Fruit fly (Drosophila melanogaster) whole organism, embryonic: Measurements from ENCODE around the gene Spps.

Experiments
- Bgb ChIP-seq: fragments of 200-800 bp; sonication (Bioruptor generic); IDR thresholded peaks from 2 replicates; pipeline ENCODE4 v1.3.6; 2022; ENCODE audit warnings: missing biosample characterization, missing genetic modification characterization; ENCODE audit not compliant: partially characterized antibody
- Blimp-1 ChIP-seq: fragments of 200-800 bp; sonication (Bioruptor generic); optimal IDR thresholded peaks from 3 replicates; lab custom pipeline; 2018; ENCODE audit warnings: missing biosample characterization, missing genetic modification characterization, mild to moderate bottlenecking, moderate library complexity, missing genetic modification reagents
- CG10274 ChIP-seq: fragments of 200-800 bp; sonication (Bioruptor generic); optimal IDR thresholded peaks from 3 replicates; lab custom pipeline; 2017; ENCODE audit warnings: missing biosample characterization, mild to moderate bottlenecking, missing genetic modification characterization
- CG12299 ChIP-seq: fragments of 200-800 bp; sonication (Bioruptor generic); optimal IDR thresholded peaks from 2 replicates; lab custom pipeline; 2018; ENCODE audit warnings: missing biosample characterization, mild to moderate bottlenecking, missing genetic modification characterization
- CG13894 ChIP-seq: fragments of 200-800 bp; sonication (Bioruptor generic); optimal IDR thresholded peaks from 3 replicates; lab custom pipeline; 2018; ENCODE audit warnings: missing biosample characterization, mild to moderate bottlenecking, missing genetic modification characterization, moderate library complexity
- CG14965 ChIP-seq: fragments of 200-800 bp; sonication (Bioruptor generic); optimal IDR thresholded peaks from 2 replicates; lab custom pipeline; 2016; ENCODE audit warnings: missing biosample characterization, missing genetic modification characterization, borderline replicate concordance
- CG15601 ChIP-seq: fragments of 200-800 bp; sonication (Bioruptor generic); optimal IDR thresholded peaks from 3 replicates; lab custom pipeline; 2019; ENCODE audit warnings: missing biosample characterization, mild to moderate bottlenecking, missing genetic modification characterization, moderate library complexity
- CG17186 ChIP-seq: fragments of 200-800 bp; sonication (Bioruptor generic); optimal IDR thresholded peaks from 3 replicates; lab custom pipeline; 2017; ENCODE audit warnings: missing biosample characterization, missing genetic modification reagents, missing genetic modification characterization
- CG17361 ChIP-seq: fragments of 200-800 bp; sonication (Bioruptor generic); IDR thresholded peaks from 3 replicates; pipeline ENCODE4 v1.3.6; 2022; ENCODE audit warnings: missing biosample characterization, missing genetic modification characterization
- CG17912 ChIP-seq: fragments of 200-800 bp; sonication (Bioruptor generic); optimal IDR thresholded peaks from 2 replicates; lab custom pipeline; 2018; ENCODE audit warnings: missing biosample characterization, mild to moderate bottlenecking, missing genetic modification characterization
- CG18599 ChIP-seq: fragments of 200-800 bp; sonication (Bioruptor generic); optimal IDR thresholded peaks from 3 replicates; lab custom pipeline; 2017; ENCODE audit warnings: missing biosample characterization, missing genetic modification characterization, mild to moderate bottlenecking, moderate library complexity, missing genetic modification reagents
- CG31388 ChIP-seq: fragments of 200-800 bp; sonication (Bioruptor generic); optimal IDR thresholded peaks from 2 replicates; lab custom pipeline; 2016; ENCODE audit warnings: missing biosample characterization, missing genetic modification characterization
- CG3163 ChIP-seq: fragments of 200-800 bp; sonication (Bioruptor generic); optimal IDR thresholded peaks from 3 replicates; lab custom pipeline; 2016; ENCODE audit warnings: missing biosample characterization, missing genetic modification characterization
- CG3726 ChIP-seq: fragments of 200-800 bp; sonication (Bioruptor generic); IDR thresholded peaks from 3 replicates; pipeline ENCODE4, ENCODE4 v1.3.6; 2022; ENCODE audit warnings: missing biosample characterization, missing genetic modification characterization
- CG4617 ChIP-seq: fragments of 200-800 bp; sonication (Bioruptor generic); optimal IDR thresholded peaks from 3 replicates; lab custom pipeline; 2016; ENCODE audit warnings: missing biosample characterization, missing genetic modification characterization, borderline replicate concordance
- CG8089 ChIP-seq: fragments of 200-800 bp; sonication (Bioruptor generic); optimal IDR thresholded peaks from 3 replicates; lab custom pipeline; 2016; ENCODE audit warnings: missing biosample characterization, missing genetic modification characterization
- CG8290 ChIP-seq, 3 experiments: fragments of 200-800 bp; sonication (Bioruptor generic); optimal IDR thresholded peaks; 2 replicates each; lab custom pipeline; 2016 to 2019; ENCODE audit warnings: missing biosample characterization in 3 of 3, missing genetic modification characterization in 3 of 3, mild to moderate bottlenecking in 2 of 3, moderate library complexity in 1 of 3
- CG9727 ChIP-seq: fragments of 200-800 bp; sonication (Bioruptor generic); optimal IDR thresholded peaks from 3 replicates; lab custom pipeline; 2017; ENCODE audit warnings: missing biosample characterization, mild to moderate bottlenecking, missing genetic modification characterization
- CG9817 ChIP-seq: fragments of 200-800 bp; sonication (Bioruptor generic); optimal IDR thresholded peaks from 2 replicates; lab custom pipeline; 2018; ENCODE audit warnings: missing biosample characterization, mild to moderate bottlenecking, missing genetic modification characterization, moderate library complexity
- CG9876 ChIP-seq: fragments of 200-800 bp; sonication (Bioruptor generic); optimal IDR thresholded peaks from 2 replicates; lab custom pipeline; 2016; ENCODE audit warnings: missing biosample characterization, missing genetic modification characterization
- Dfd ChIP-seq, 2 experiments: fragments of >200 bp; optimal IDR thresholded peaks; 2 replicates each; lab custom pipeline; 2017; ENCODE audit warnings: missing biosample characterization in 2 of 2, missing genetic modification characterization in 2 of 2
- Doc2 ChIP-seq: fragments of 200-800 bp; sonication (Bioruptor generic); IDR thresholded peaks from 2 replicates; pipeline ENCODE4 v1.3.6; 2022; ENCODE audit warnings: missing biosample characterization, missing genetic modification characterization
- E2f1 ChIP-seq: fragments of 200-800 bp; sonication (Bioruptor generic); IDR thresholded peaks from 2 replicates; pipeline ENCODE4 v1.3.6; 2022; ENCODE audit warnings: missing biosample characterization, missing genetic modification characterization
- HLH54F ChIP-seq: fragments of 200-800 bp; sonication (Bioruptor generic); optimal IDR thresholded peaks from 3 replicates; lab custom pipeline; 2016; ENCODE audit warnings: missing biosample characterization, missing genetic modification characterization
- Hr51 ChIP-seq, 2 experiments: fragments of 200-800 bp; sonication (Bioruptor generic); optimal IDR thresholded peaks; 2 replicates in 1 of 2; 3 replicates in 1 of 2; lab custom pipeline; 2016 to 2018; ENCODE audit warnings: missing biosample characterization in 2 of 2, missing genetic modification characterization in 2 of 2, mild to moderate bottlenecking in 1 of 2, moderate library complexity in 1 of 2
- Hr78 ChIP-seq, 2 experiments: fragments of 200-800 bp in 1 of 2; fragments of >200 bp in 1 of 2; sonication (Bioruptor generic) in 1 of 2; optimal IDR thresholded peaks; 2 replicates each; lab custom pipeline; 2017 to 2019; ENCODE audit warnings: missing biosample characterization in 2 of 2, missing genetic modification characterization in 2 of 2, mild to moderate bottlenecking in 1 of 2, moderate library complexity in 1 of 2
- Lhr ChIP-seq: fragments of 200-800 bp; sonication (Bioruptor generic); optimal IDR thresholded peaks from 3 replicates; lab custom pipeline; 2017; ENCODE audit warnings: mild to moderate bottlenecking, missing biosample characterization, missing genetic modification reagents, missing genetic modification characterization
- MESR4 ChIP-seq: fragments of 200-800 bp; sonication (Bioruptor generic); optimal IDR thresholded peaks from 2 replicates; lab custom pipeline; 2018; ENCODE audit warnings: missing biosample characterization, mild to moderate bottlenecking, missing genetic modification characterization, moderate library complexity
- Meics ChIP-seq: fragments of 200-800 bp; sonication (Bioruptor generic); optimal IDR thresholded peaks from 2 replicates; lab custom pipeline; 2017; ENCODE audit warnings: missing biosample characterization, mild to moderate bottlenecking, missing genetic modification characterization
- Sox100B ChIP-seq: fragments of 200-800 bp; sonication (Bioruptor generic); optimal IDR thresholded peaks from 3 replicates; lab custom pipeline; 2018; ENCODE audit warnings: missing biosample characterization, mild to moderate bottlenecking, missing genetic modification characterization
- ab ChIP-seq: fragments of 200-800 bp; sonication (Bioruptor generic); optimal IDR thresholded peaks from 2 replicates; lab custom pipeline; 2016; ENCODE audit warnings: missing biosample characterization, missing genetic modification characterization
- ase ChIP-seq: fragments of 200-800 bp; sonication (Bioruptor generic); IDR thresholded peaks from 3 replicates; pipeline ENCODE4 v1.3.6; 2022; ENCODE audit warnings: missing biosample characterization, missing genetic modification characterization
- bab2 ChIP-seq: fragments of 200-800 bp; sonication (Bioruptor generic); optimal IDR thresholded peaks from 2 replicates; lab custom pipeline; 2016; ENCODE audit warnings: missing biosample characterization, missing genetic modification characterization
- corto ChIP-seq: fragments of 200-800 bp; sonication (Bioruptor generic); optimal IDR thresholded peaks from 2 replicates; lab custom pipeline; 2016; ENCODE audit warnings: missing biosample characterization, mild to moderate bottlenecking, missing genetic modification characterization, moderate library complexity
- crol ChIP-seq: fragments of 200-800 bp; sonication (Bioruptor generic); IDR thresholded peaks from 2 replicates; pipeline ENCODE4 v1.3.6; 2022; ENCODE audit warnings: missing biosample characterization, missing genetic modification characterization
- dimm ChIP-seq: fragments of 200-800 bp; sonication (Bioruptor generic); IDR thresholded peaks from 2 replicates; pipeline ENCODE4 v1.3.6; 2022; ENCODE audit warnings: missing biosample characterization, missing genetic modification characterization
- fd64A ChIP-seq: fragments of 200-800 bp; sonication (Bioruptor generic); optimal IDR thresholded peaks from 3 replicates; lab custom pipeline; 2018; ENCODE audit warnings: missing biosample characterization, mild to moderate bottlenecking, missing genetic modification characterization
- fru ChIP-seq: fragments of >200 bp; optimal IDR thresholded peaks from 2 replicates; lab custom pipeline; 2017
- gro ChIP-seq: fragments of 200-800 bp; sonication (Bioruptor generic); optimal IDR thresholded peaks from 2 replicates; lab custom pipeline; 2016; ENCODE audit warnings: missing biosample characterization, missing genetic modification characterization
- ham ChIP-seq: fragments of 200-800 bp; sonication (Bioruptor generic); IDR thresholded peaks from 2 replicates; pipeline ENCODE4 v1.3.6; 2022; ENCODE audit warnings: missing biosample characterization, missing genetic modification characterization
- lola ChIP-seq, 3 experiments: fragments of >200 bp in 2 of 3; fragments of 200-800 bp in 1 of 3; sonication (Bioruptor generic) in 1 of 3; optimal IDR thresholded peaks; 2 replicates each; lab custom pipeline; 2017 to 2019; ENCODE audit warnings: missing biosample characterization in 3 of 3, missing genetic modification characterization in 3 of 3, mild to moderate bottlenecking in 1 of 3, moderate library complexity in 1 of 3
- nom ChIP-seq: fragments of 200-800 bp; sonication (Bioruptor generic); optimal IDR thresholded peaks from 2 replicates; lab custom pipeline; 2017; ENCODE audit warnings: missing biosample characterization, missing genetic modification characterization, mild to moderate bottlenecking, moderate library complexity, missing genetic modification reagents
- pum ChIP-seq: fragments of 200-800 bp; sonication (Bioruptor generic); optimal IDR thresholded peaks from 2 replicates; lab custom pipeline; 2016; ENCODE audit warnings: missing biosample characterization, missing genetic modification characterization
- sc ChIP-seq, 3 experiments: fragments of >200 bp in 2 of 3; fragments of 200-800 bp in 1 of 3; sonication (Bioruptor generic) in 1 of 3; optimal IDR thresholded peaks; 2 replicates in 2 of 3; 3 replicates in 1 of 3; lab custom pipeline; 2017; ENCODE audit warnings: mild to moderate bottlenecking in 1 of 3, missing biosample characterization in 1 of 3, missing genetic modification characterization in 1 of 3, missing genetic modification reagents in 1 of 3
- sim ChIP-seq: fragments of 200-800 bp; sonication (Bioruptor generic); IDR thresholded peaks from 2 replicates; pipeline ENCODE4 v1.3.6; 2022; ENCODE audit warnings: missing biosample characterization, missing genetic modification characterization
- slp2 ChIP-seq: fragments of 200-800 bp; sonication (Bioruptor generic); optimal IDR thresholded peaks from 2 replicates; lab custom pipeline; 2016; ENCODE audit warnings: missing biosample characterization, missing genetic modification characterization
- sna ChIP-seq: fragments of 200-800 bp; sonication (Bioruptor generic); IDR thresholded peaks from 2 replicates; pipeline ENCODE4 v1.3.6; 2022; ENCODE audit warnings: missing biosample characterization, missing genetic modification characterization; ENCODE audit not compliant: partially characterized antibody
- so ChIP-seq: fragments of 200-800 bp; sonication (Bioruptor generic); IDR thresholded peaks from 3 replicates; pipeline ENCODE4 v1.3.6; 2022; ENCODE audit warnings: missing biosample characterization, missing genetic modification characterization

The Spps gene

DNA sequence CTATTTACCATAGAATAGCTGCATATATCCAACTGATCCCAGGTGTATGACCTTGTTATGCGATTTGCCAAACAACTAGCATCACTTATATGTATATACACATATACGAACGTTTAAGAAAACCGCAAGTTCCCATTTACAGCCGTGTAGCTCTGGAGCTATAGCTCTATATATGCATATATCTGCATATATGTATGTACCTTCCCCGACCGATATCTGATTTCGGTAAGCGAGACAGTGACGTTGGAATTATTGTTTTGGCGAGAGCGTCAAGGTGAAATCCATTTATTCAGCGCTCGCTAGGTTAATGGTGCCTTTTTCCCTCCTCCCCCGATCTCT is 33.3 kb upstream of the Spps start (continued):
- TF ChIP-seq Sox100B (GFP tag; lab: Kevin White, UChicago) (no peak), Lhr (GFP tag; lab: Kevin White, UChicago) (peak; percentile 64), Hr78 (GFP tag; optimal IDR thresholded peaks at IDR 0.05; lab: Kevin White, UChicago) (peak in 1 of 2 experiments; percentile 6), dimm (GFP tag; lab: Robert Waterston, UW) (no peak), pum (GFP tag; lab: Kevin White, UChicago) (no peak), lola (GFP tag; optimal IDR thresholded peaks at IDR 0.05; lab: Kevin White, UChicago) (peak in 1 of 3 experiments; percentile 16), ase (GFP tag; lab: Robert Waterston, UW) (no peak), fru (no peak), crol (GFP tag; lab: Robert Waterston, UW) (peak; percentile 47; the same call in 1 of the 2 replicates), Blimp-1 (GFP tag; lab: Kevin White, UChicago) (no peak), so (GFP tag; lab: Robert Waterston, UW) (peak; percentile 1; the same call in 1 of the 3 replicates), corto (no peak), Hr51 (GFP tag; optimal IDR thresholded peaks at IDR 0.05; lab: Kevin White, UChicago) (no peak), fd64A (GFP tag; lab: Kevin White, UChicago) (no peak), sna (no peak), MESR4 (GFP tag; lab: Kevin White, UChicago) (peak; percentile 32), Bgb (GFP tag; lab: Robert Waterston, UW) (no peak), CG8290 (GFP tag; optimal IDR thresholded peaks at IDR 0.05; lab: Kevin White, UChicago) (peak; percentile 67), CG8290 (tag; optimal IDR thresholded peaks at IDR 0.05; lab: Kevin White, UChicago) (no peak), E2f1 (GFP tag; lab: Robert Waterston, UW) (no peak), CG17361 (GFP tag; lab: Robert Waterston, UW) (peak; percentile 56; the same call in 1 of the 3 replicates), CG18599 (GFP tag; lab: Kevin White, UChicago) (no peak), CG17912 (GFP tag; lab: Kevin White, UChicago) (no peak), CG15601 (tag; lab: Kevin White, UChicago) (no peak), Dfd (GFP tag; optimal IDR thresholded peaks at IDR 0.05; lab: Kevin White, UChicago) (no peak), CG9727 (GFP tag; lab: Kevin White, UChicago) (peak; percentile 54), CG14965 (GFP tag; lab: Kevin White, UChicago) (peak; percentile 30), CG9817 (no peak), CG3726 (peak; percentile 1; the same call in 1 of the 3 replicates), CG17186 (GFP tag; lab: Kevin White, UChicago) (no peak), gro (no peak), CG4617 (GFP tag; lab: Kevin White, UChicago) (no peak), CG3163 (GFP tag; lab: Kevin White, UChicago) (peak; percentile 66), ab (GFP tag; lab: Kevin White, UChicago) (no peak)
- TF ChIP-seq, all 482 proteins: peak for 22

DNA sequence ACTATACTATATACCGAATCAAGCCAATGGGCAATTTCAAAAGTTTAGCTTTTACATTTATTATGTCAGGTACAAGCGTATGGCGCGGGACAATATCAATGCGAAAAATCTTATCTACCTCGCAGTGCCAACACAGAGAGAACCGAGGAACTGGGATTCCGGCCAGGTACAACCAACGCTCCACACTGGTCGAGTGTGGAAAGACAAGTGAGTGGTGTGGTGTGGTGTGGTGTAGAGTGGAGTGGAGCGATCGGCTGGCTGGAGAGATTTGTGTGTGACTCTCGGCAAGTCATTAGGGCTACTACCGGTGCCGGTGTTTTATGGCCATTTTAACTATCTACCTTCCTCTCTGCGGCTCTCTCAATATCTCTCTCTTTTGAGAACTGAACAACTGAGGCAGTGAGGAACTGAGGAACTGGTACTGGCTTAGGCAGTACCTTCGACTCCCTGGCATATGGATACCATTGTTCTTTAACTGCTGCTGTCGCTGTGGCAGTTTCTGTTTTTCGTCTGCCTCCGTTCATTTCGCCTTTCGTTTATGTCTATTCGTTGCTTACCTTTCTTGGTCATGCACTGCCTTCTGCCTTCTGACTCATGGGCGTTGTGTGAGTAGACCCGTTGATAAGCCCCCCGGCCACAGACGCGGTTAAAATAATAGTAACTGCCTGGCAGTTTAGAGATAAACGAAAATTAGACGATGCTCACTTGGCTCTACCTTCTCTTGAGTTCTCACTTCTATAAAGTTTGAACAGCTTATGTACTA is 32.7 kb upstream of the Spps start:
- peak; percentile 69 for TF ChIP-seq CG31388 (GFP tag; lab: Kevin White, UChicago)
- TF ChIP-seq CG9876 (GFP tag; lab: Kevin White, UChicago): peak; percentile 85
- TF ChIP-seq CG10274 (GFP tag; lab: Kevin White, UChicago): peak; percentile 83
- peak; percentile 83 for TF ChIP-seq CG12299 (tag; lab: Kevin White, UChicago)
- TF ChIP-seq ham (GFP tag; lab: Robert Waterston, UW): no peak
- peak; percentile 69 for TF ChIP-seq CG13894 (tag; lab: Kevin White, UChicago)
- peak; percentile 87 for TF ChIP-seq bab2 (GFP tag; lab: Kevin White, UChicago)
- TF ChIP-seq HLH54F (GFP tag; lab: Kevin White, UChicago): peak; percentile 87
- no peak for TF ChIP-seq sc (optimal IDR thresholded peaks at IDR 0.05; lab: Kevin White, UChicago)
- TF ChIP-seq sc (GFP tag; optimal IDR thresholded peaks at IDR 0.05; lab: Kevin White, UChicago): peak; percentile 83
- TF ChIP-seq sim (GFP tag; lab: Robert Waterston, UW): peak; percentile 74; the same call in 1 of the 2 replicates
- peak; percentile 94 for TF ChIP-seq Meics (GFP tag; lab: Kevin White, UChicago)
- TF ChIP-seq slp2 (GFP tag; lab: Kevin White, UChicago): peak; percentile 84
- TF ChIP-seq CG8089: peak; percentile 86
- peak; percentile 89 for TF ChIP-seq nom
- TF ChIP-seq Doc2 (GFP tag; lab: Robert Waterston, UW): no peak
